Fruit fly (Drosophila melanogaster) whole organism, embryonic: ENCODE measurements around the gene CG5521.
A peak's percentile ranks its signal among the peaks of the same experiment; 100 is the strongest.

Experiments used
- Aef1 ChIP-seq: fragments of 200-800 bp; sonication (Bioruptor generic); IDR thresholded peaks from 3 replicates; pipeline ENCODE4 v1.3.6; 2022; ENCODE audit warnings: missing biosample characterization, missing genetic modification characterization
- B-H1 ChIP-seq: fragments of 200-800 bp; sonication (Bioruptor generic); IDR thresholded peaks from 3 replicates; pipeline ENCODE4 v1.3.6; 2022; ENCODE audit warnings: missing biosample characterization, missing genetic modification characterization
- Bdp1 ChIP-seq: fragments of 200-800 bp; sonication (Bioruptor generic); optimal IDR thresholded peaks from 3 replicates; lab custom pipeline; 2016; ENCODE audit warnings: missing biosample characterization, missing genetic modification characterization
- CG10959 ChIP-seq: fragments of 200-800 bp; sonication (Bioruptor generic); IDR thresholded peaks from 2 replicates; pipeline ENCODE4 v1.3.6; 2022; ENCODE audit warnings: missing biosample characterization, missing genetic modification characterization
- CG11504 ChIP-seq: fragments of 200-800 bp; sonication (Bioruptor generic); optimal IDR thresholded peaks from 3 replicates; lab custom pipeline; 2019; ENCODE audit warnings: missing biosample characterization, mild to moderate bottlenecking, missing genetic modification characterization, moderate library complexity
- CG11696 ChIP-seq: fragments of 200-800 bp; sonication (Bioruptor generic); IDR thresholded peaks from 2 replicates; pipeline ENCODE4 v1.3.6; 2022; ENCODE audit warnings: missing biosample characterization, missing genetic modification characterization
- CG12104 ChIP-seq: fragments of 200-800 bp; sonication (Bioruptor generic); optimal IDR thresholded peaks from 3 replicates; lab custom pipeline; 2016; ENCODE audit warnings: missing biosample characterization, missing genetic modification characterization
- CG13296 ChIP-seq: fragments of 200-800 bp; sonication (Bioruptor generic); optimal IDR thresholded peaks from 3 replicates; lab custom pipeline; 2018; ENCODE audit warnings: missing biosample characterization, mild to moderate bottlenecking, missing genetic modification characterization
- CG13424 ChIP-seq: fragments of 200-800 bp; sonication (Bioruptor generic); optimal IDR thresholded peaks from 2 replicates; lab custom pipeline; 2019; ENCODE audit warnings: missing biosample characterization, mild to moderate bottlenecking, missing genetic modification characterization, moderate library complexity
- CG13624 ChIP-seq: fragments of 200-800 bp; sonication (Bioruptor generic); optimal IDR thresholded peaks from 2 replicates; lab custom pipeline; 2016; ENCODE audit warnings: missing biosample characterization, missing genetic modification characterization
- CG14667 ChIP-seq: fragments of 200-800 bp; sonication (Bioruptor generic); IDR thresholded peaks from 2 replicates; pipeline ENCODE4 v1.3.6; 2022; ENCODE audit warnings: missing biosample characterization, missing genetic modification characterization
- CG15269 ChIP-seq: fragments of 200-800 bp; sonication (Bioruptor generic); optimal IDR thresholded peaks from 2 replicates; lab custom pipeline; 2018; ENCODE audit warnings: missing biosample characterization, mild to moderate bottlenecking, missing genetic modification characterization, moderate library complexity
- CG1603 ChIP-seq: fragments of 200-800 bp; sonication (Bioruptor generic); optimal IDR thresholded peaks from 2 replicates; lab custom pipeline; 2019; ENCODE audit warnings: missing biosample characterization, mild to moderate bottlenecking, missing genetic modification characterization, moderate library complexity
- CG17829 ChIP-seq: fragments of 200-800 bp; optimal IDR thresholded peaks from 2 replicates; lab custom pipeline; 2019; ENCODE audit warnings: missing biosample characterization, mild to moderate bottlenecking, missing genetic modification characterization, moderate library complexity
- CG31441 ChIP-seq: fragments of 200-800 bp; sonication (Bioruptor generic); IDR thresholded peaks from 2 replicates; pipeline ENCODE4 v1.3.6; 2022; ENCODE audit warnings: missing biosample characterization, missing genetic modification characterization
- CG34422 ChIP-seq: fragments of 200-800 bp; sonication (Bioruptor generic); IDR thresholded peaks from 3 replicates; pipeline ENCODE4 v1.3.6; 2022; ENCODE audit warnings: missing biosample characterization, missing genetic modification characterization
- CG4282 ChIP-seq: fragments of 200-800 bp; sonication (Bioruptor generic); optimal IDR thresholded peaks from 2 replicates; lab custom pipeline; 2016; ENCODE audit warnings: missing biosample characterization, missing genetic modification characterization
- CG4360 ChIP-seq: fragments of 200-800 bp; sonication (Bioruptor generic); IDR thresholded peaks from 2 replicates; pipeline ENCODE4 v1.3.6; 2022; ENCODE audit warnings: missing biosample characterization, missing genetic modification characterization
- CG4854 ChIP-seq: fragments of 200-800 bp; sonication (Bioruptor generic); optimal IDR thresholded peaks from 2 replicates; lab custom pipeline; 2016; ENCODE audit warnings: missing biosample characterization, missing genetic modification characterization, inconsistent platforms
- CG9932 ChIP-seq: fragments of 200-800 bp; sonication (Bioruptor generic); IDR thresholded peaks from 2 replicates; pipeline ENCODE4 v1.3.6; 2022; ENCODE audit warnings: missing biosample characterization, missing genetic modification characterization
- Dref ChIP-seq: fragments of 200-800 bp; sonication (Bioruptor generic); IDR thresholded peaks from 2 replicates; pipeline ENCODE4 v1.3.6; 2022; ENCODE audit warnings: missing biosample characterization, missing genetic modification characterization
- Drgx ChIP-seq: fragments of 200-800 bp; sonication (Bioruptor generic); IDR thresholded peaks from 2 replicates; pipeline ENCODE4 v1.3.6; 2022; ENCODE audit warnings: missing biosample characterization, missing genetic modification characterization
- E2f1 ChIP-seq: fragments of 200-800 bp; sonication (Bioruptor generic); IDR thresholded peaks from 2 replicates; pipeline ENCODE4 v1.3.6; 2022; ENCODE audit warnings: missing biosample characterization, missing genetic modification characterization
- Ets65A ChIP-seq: fragments of 200-800 bp; sonication (Bioruptor generic); peaks from one replicate; lab custom pipeline; 2016; ENCODE audit warnings: missing biosample characterization, missing genetic modification characterization
- Fer1 ChIP-seq: fragments of 200-800 bp; sonication (Bioruptor generic); optimal IDR thresholded peaks from 2 replicates; lab custom pipeline; 2017; ENCODE audit warnings: missing biosample characterization, mild to moderate bottlenecking, missing genetic modification characterization
- HHEX ChIP-seq: fragments of 200-800 bp; sonication (Bioruptor generic); optimal IDR thresholded peaks from 3 replicates; lab custom pipeline; 2017; ENCODE audit warnings: missing biosample characterization, mild to moderate bottlenecking, missing genetic modification characterization, missing genetic modification reagents
- Med ChIP-seq: fragments of 200-800 bp; sonication (Bioruptor generic); peaks from one replicate; lab custom pipeline; 2016; ENCODE audit warnings: missing biosample characterization, missing genetic modification characterization, mild to moderate bottlenecking, inconsistent platforms, moderate library complexity
- NFAT ChIP-seq: fragments of 200-800 bp; sonication (Bioruptor generic); IDR thresholded peaks from 2 replicates; pipeline ENCODE4 v1.3.6; 2022; ENCODE audit warnings: missing biosample characterization, missing genetic modification characterization
- Nf-YC ChIP-seq: fragments of 200-800 bp; optimal IDR thresholded peaks from 3 replicates; lab custom pipeline; 2019; ENCODE audit warnings: missing biosample characterization, mild to moderate bottlenecking, missing genetic modification characterization, moderate library complexity
- Sox100B ChIP-seq: fragments of 200-800 bp; sonication (Bioruptor generic); optimal IDR thresholded peaks from 3 replicates; lab custom pipeline; 2018; ENCODE audit warnings: missing biosample characterization, mild to moderate bottlenecking, missing genetic modification characterization
- Xbp1 ChIP-seq: fragments of 200-800 bp; sonication (Bioruptor generic); optimal IDR thresholded peaks from 3 replicates; lab custom pipeline; 2016; ENCODE audit warnings: missing biosample characterization, mild to moderate bottlenecking, missing genetic modification characterization
- ara ChIP-seq: fragments of 200-800 bp; sonication (Bioruptor generic); IDR thresholded peaks from 2 replicates; pipeline ENCODE4 v1.3.6; 2022; ENCODE audit warnings: missing biosample characterization, missing genetic modification characterization
- dmrt99B ChIP-seq: fragments of 200-800 bp; sonication (Bioruptor generic); optimal IDR thresholded peaks from 2 replicates; lab custom pipeline; 2018; ENCODE audit warnings: missing biosample characterization, mild to moderate bottlenecking, missing genetic modification characterization, moderate library complexity
- ftz-f1 ChIP-seq: fragments of 200-800 bp; sonication (Bioruptor generic); optimal IDR thresholded peaks from 2 replicates; lab custom pipeline; 2016; ENCODE audit warnings: missing biosample characterization, missing genetic modification characterization
- gce ChIP-seq: fragments of 200-800 bp; sonication (Bioruptor generic); IDR thresholded peaks from 3 replicates; pipeline ENCODE4 v1.3.6; 2022; ENCODE audit warnings: missing biosample characterization, missing genetic modification characterization
- grau ChIP-seq: fragments of 200-800 bp; optimal IDR thresholded peaks from 3 replicates; lab custom pipeline; 2019; ENCODE audit warnings: missing biosample characterization, mild to moderate bottlenecking, missing genetic modification characterization, moderate library complexity
- kah ChIP-seq: fragments of 200-800 bp; sonication (Bioruptor generic); optimal IDR thresholded peaks from 2 replicates; lab custom pipeline; 2018; ENCODE audit warnings: missing biosample characterization, mild to moderate bottlenecking, missing genetic modification characterization
- maf-S ChIP-seq: fragments of 200-800 bp; sonication (Bioruptor generic); optimal IDR thresholded peaks from 2 replicates; lab custom pipeline; 2016; ENCODE audit warnings: missing biosample characterization, missing genetic modification characterization
- nom ChIP-seq: fragments of 200-800 bp; sonication (Bioruptor generic); optimal IDR thresholded peaks from 2 replicates; lab custom pipeline; 2017; ENCODE audit warnings: missing biosample characterization, missing genetic modification characterization, mild to moderate bottlenecking, moderate library complexity, missing genetic modification reagents
- p53 ChIP-seq: fragments of 200-800 bp; sonication (Bioruptor generic); optimal IDR thresholded peaks from 2 replicates; lab custom pipeline; 2016; ENCODE audit warnings: missing biosample characterization, missing genetic modification characterization
- phol ChIP-seq: fragments of 200-800 bp; sonication (Bioruptor generic); optimal IDR thresholded peaks from 3 replicates; lab custom pipeline; 2018; ENCODE audit warnings: missing biosample characterization, mild to moderate bottlenecking, missing genetic modification characterization, moderate library complexity
- prd ChIP-seq, 3 experiments: fragments of >200 bp in 2 of 3; fragments of 200-800 bp in 1 of 3; sonication (Bioruptor generic) in 1 of 3; optimal IDR thresholded peaks in 2 of 3; IDR thresholded peaks in 1 of 3; 2 replicates in 2 of 3; 3 replicates in 1 of 3; pipeline versions ENCODE4 v1.3.6 to Lab custom; 2017 to 2022; ENCODE audit warnings: missing biosample characterization in 1 of 3, missing genetic modification characterization in 1 of 3
- ranshi ChIP-seq: fragments of 200-800 bp; sonication (Bioruptor generic); IDR thresholded peaks from 2 replicates; pipeline ENCODE4 v1.3.6; 2022; ENCODE audit warnings: missing biosample characterization, missing genetic modification characterization
- sd ChIP-seq: fragments of 200-800 bp; sonication (Bioruptor generic); optimal IDR thresholded peaks from 3 replicates; lab custom pipeline; 2018; ENCODE audit warnings: missing biosample characterization, mild to moderate bottlenecking, missing genetic modification characterization, moderate library complexity
- seq ChIP-seq: fragments of 200-800 bp; sonication (Bioruptor generic); IDR thresholded peaks from 2 replicates; pipeline ENCODE4 v1.3.6; 2022; ENCODE audit warnings: missing biosample characterization, missing genetic modification characterization
- slbo ChIP-seq: fragments of 200-800 bp; sonication (Bioruptor generic); IDR thresholded peaks from 2 replicates; pipeline ENCODE4 v1.3.6; 2022; ENCODE audit warnings: missing biosample characterization, missing genetic modification characterization
- sob ChIP-seq: fragments of 200-800 bp; sonication (Bioruptor generic); IDR thresholded peaks from 2 replicates; pipeline ENCODE4 v1.3.6; 2022; ENCODE audit warnings: missing biosample characterization, missing genetic modification characterization
- tio ChIP-seq: fragments of 200-800 bp; sonication (Bioruptor generic); optimal IDR thresholded peaks from 2 replicates; lab custom pipeline; 2017; ENCODE audit warnings: missing biosample characterization, missing genetic modification characterization, inconsistent platforms
- unpg ChIP-seq: fragments of 200-800 bp; sonication (Bioruptor generic); optimal IDR thresholded peaks from 3 replicates; lab custom pipeline; 2018; ENCODE audit warnings: missing biosample characterization, mild to moderate bottlenecking, missing genetic modification characterization, moderate library complexity

The CG5521 gene

DNA sequence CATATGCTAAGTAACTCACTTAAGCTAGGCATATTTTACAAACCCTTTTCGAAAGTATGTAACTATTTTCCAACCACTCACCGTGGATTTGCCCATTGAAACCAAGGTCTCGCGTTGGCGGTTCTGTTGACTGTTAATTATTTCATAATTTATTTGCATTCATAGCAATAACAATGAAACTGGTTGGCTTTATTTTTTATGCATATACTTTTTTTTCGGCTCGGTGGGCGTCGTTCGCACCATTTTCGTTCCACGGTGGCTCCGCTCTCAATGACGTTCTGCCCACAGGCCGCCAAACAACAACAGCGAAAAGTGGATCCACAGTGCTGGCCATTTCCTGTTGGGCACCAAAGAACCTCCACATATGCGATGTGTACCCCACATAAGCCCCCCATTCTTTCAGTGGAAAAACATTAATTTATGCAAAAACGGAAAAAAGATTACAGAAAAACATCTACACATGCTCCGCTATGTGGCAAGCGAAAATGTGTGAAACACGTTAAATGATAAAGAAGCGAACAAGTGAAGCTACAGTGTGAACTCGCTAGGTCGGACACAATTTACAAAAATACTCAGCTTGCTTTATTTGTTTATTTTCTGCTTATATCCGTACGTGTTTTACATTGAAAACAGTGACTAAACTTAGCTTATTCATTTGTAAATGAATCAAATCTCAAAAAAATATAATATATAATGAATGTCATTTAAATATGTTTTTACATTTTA lies 1.0 kb downstream of the CG5521 start (continued):
- TF ChIP-seq CG4854 (GFP tag; lab: Kevin White, UChicago) (no peak), CG11504 (tag; lab: Kevin White, UChicago) (peak; percentile 64), Aef1 (GFP tag; lab: Robert Waterston, UW) (peak; percentile 40), HHEX (GFP tag; lab: Kevin White, UChicago) (no peak), Sox100B (GFP tag; lab: Kevin White, UChicago) (no peak), phol (peak; percentile 36), Bdp1 (GFP tag; lab: Kevin White, UChicago) (no peak), seq (GFP tag; lab: Robert Waterston, UW) (0 out of 2 replicates have a peak, but pooled peaks have one; percentile 25), Ets65A (no peak), NFAT (peak; percentile 47; the same call in 1 of the 2 replicates), CG1603 (tag; lab: Kevin White, UChicago) (peak; percentile 2), CG15269 (tag; lab: Kevin White, UChicago) (peak; percentile 56), CG31441 (GFP tag; lab: Robert Waterston, UW) (0 out of 2 replicates have a peak, but pooled peaks have one; percentile 7), grau (tag; lab: Kevin White, UChicago) (peak; percentile 92), Drgx (GFP tag; lab: Robert Waterston, UW) (peak; percentile 67), ftz-f1 (GFP tag; lab: Kevin White, UChicago) (no peak), CG13424 (tag; lab: Kevin White, UChicago) (peak; percentile 52), CG14667 (GFP tag; lab: Robert Waterston, UW) (peak; percentile 45), prd (optimal IDR thresholded peaks at IDR 0.05; lab: Kevin White, UChicago) (no peak), prd (GFP tag; IDR thresholded peaks at IDR 0.05; lab: Robert Waterston, UW) (peak; percentile 47; the same call in 2 of the 3 replicates), kah (no peak), gce (GFP tag; lab: Robert Waterston, UW) (0 out of 3 replicates have a peak, but pooled peaks have one; percentile 10), CG11696 (GFP tag; lab: Robert Waterston, UW) (peak; percentile 9; the same call in 1 of the 2 replicates), CG13296 (GFP tag; lab: Kevin White, UChicago) (peak; percentile 32), CG13624 (GFP tag; lab: Kevin White, UChicago) (no peak), CG4282 (GFP tag; lab: Kevin White, UChicago) (peak; percentile 59), p53 (GFP tag; lab: Kevin White, UChicago) (no peak), dmrt99B (tag; lab: Kevin White, UChicago) (peak; percentile 43), Xbp1 (GFP tag; lab: Kevin White, UChicago) (peak; percentile 18), unpg (GFP tag; lab: Kevin White, UChicago) (peak; percentile 24), CG4360 (GFP tag; lab: Robert Waterston, UW) (0 out of 2 replicates have a peak, but pooled peaks have one; percentile 39), ranshi (peak; percentile 32; the same call in 1 of the 2 replicates), Nf-YC (peak; percentile 31), tio (peak; percentile 5), slbo (GFP tag; lab: Robert Waterston, UW) (no peak; the same call in none of the 2 replicates), CG10959 (GFP tag; lab: Robert Waterston, UW) (no peak), CG12104 (peak; percentile 14), nom (GFP tag; lab: Kevin White, UChicago) (no peak), sd (tag; lab: Kevin White, UChicago) (peak; percentile 3), CG9932 (GFP tag; lab: Robert Waterston, UW) (0 out of 2 replicates have a peak, but pooled peaks have one; percentile 5), sob (peak; percentile 25; the same call in 1 of the 2 replicates), Med (GFP tag; lab: Kevin White, UChicago) (peak; percentile 87), CG17829 (tag; lab: Kevin White, UChicago) (no peak), maf-S (GFP tag; lab: Kevin White, UChicago) (no peak), Fer1 (GFP tag; lab: Kevin White, UChicago) (peak; percentile 10), Dref (GFP tag; lab: Robert Waterston, UW) (no peak), CG34422 (GFP tag; lab: Robert Waterston, UW) (peak; percentile 46; the same call in 1 of the 3 replicates), E2f1 (GFP tag; lab: Robert Waterston, UW) (0 out of 2 replicates have a peak, but pooled peaks have one; percentile 10), ara (peak; percentile 68), B-H1 (GFP tag; lab: Robert Waterston, UW) (peak; percentile 37)
